Worm (Caenorhabditis elegans): Measurements from ENCODE around the gene ttbk-3.
"Not testable (repeated sequence)": the region's sequence is repeated elsewhere in the genome, so short reads cannot be mapped to it uniquely, and the experiment has no call there.

DNA sequence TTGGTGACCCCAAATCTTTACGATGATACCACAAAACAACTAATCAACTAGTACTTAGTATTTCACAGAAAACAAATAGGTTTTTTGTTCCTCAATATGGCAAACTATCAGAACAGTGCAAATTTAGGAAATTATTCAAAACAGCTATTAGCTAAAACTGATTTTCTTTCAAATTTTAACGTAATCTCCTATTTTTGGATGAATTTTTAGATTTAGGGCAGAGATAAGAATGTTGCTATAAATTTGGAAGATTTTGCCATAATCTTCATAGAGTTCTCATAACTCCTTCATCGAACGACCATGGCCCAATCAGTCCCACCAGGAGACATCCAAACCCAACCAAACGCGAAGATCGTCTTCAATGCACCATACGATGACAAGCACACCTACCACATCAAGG lies 52.4 kb downstream of the ttbk-3 start, which contains the start of gene msp-10:
- not testable (repeated sequence) for TF ChIP-seq madf-2 (tag; optimal IDR thresholded peaks at IDR 0.05); ceh-9 (tag; optimal IDR thresholded peaks at IDR 0.05); ama-1 (optimal IDR thresholded peaks at IDR 0.05); elt-2 (tag; optimal IDR thresholded peaks at IDR 0.05); ceh-14 (tag; optimal IDR thresholded peaks at IDR 0.05); lin-11 (tag; optimal IDR thresholded peaks at IDR 0.05); ceh-22 (tag; optimal IDR thresholded peaks at IDR 0.05); npax-4 (tag; optimal IDR thresholded peaks at IDR 0.05); ceh-31 (tag; optimal IDR thresholded peaks at IDR 0.05); fkh-10 (GFP tag; optimal IDR thresholded peaks at IDR 0.05); tbx-2 (tag; optimal IDR thresholded peaks at IDR 0.05); elt-4 (tag; optimal IDR thresholded peaks at IDR 0.05)
